Worm (Caenorhabditis elegans): ENCODE measurements around the gene T26E4.7.

- TF ChIP-seq cog-1 (tag; optimal IDR thresholded peaks at IDR 0.05), result no peak
- TF ChIP-seq ztf-23 (GFP tag; IDR thresholded peaks at IDR 0.05), result no peak
- TF ChIP-seq tab-1 (GFP tag; IDR thresholded peaks at IDR 0.05), result no peak
- no peak for TF ChIP-seq flt-1 (GFP tag; IDR thresholded peaks at IDR 0.05)
Measured at ce11 chrV:15750130-15750529, 43.2 kb upstream of the T26E4.7 start, which contains the start of gene str-6.
